Worm (Caenorhabditis elegans): ENCODE measurements around the gene srh-255.

The srh-255 gene

ce11 chrV:17044500-17044899, 20.3 kb upstream of the srh-255 start, which contains the start of gene F28B1.2:
Gene F28B1.2 (plus strand): TSS chrV:17044800.
- TF ChIP-seq ceh-19 (GFP tag; optimal IDR thresholded peaks at IDR 0.05) = no peak
- TF ChIP-seq F13H6.1 (tag; optimal IDR thresholded peaks at IDR 0.05) = no peak
- no peak for TF ChIP-seq rnt-1 (tag; optimal IDR thresholded peaks at IDR 0.05)
- no peak for TF ChIP-seq elt-2 (tag; optimal IDR thresholded peaks at IDR 0.05)
- no peak for TF ChIP-seq pha-4 (tag; optimal IDR thresholded peaks at IDR 0.05)
- TF ChIP-seq sox-2 (GFP tag; IDR thresholded peaks at IDR 0.05) = no peak
- no peak for TF ChIP-seq nfya-1 (tag; optimal IDR thresholded peaks at IDR 0.05)
- TF ChIP-seq ceh-2 (tag; optimal IDR thresholded peaks at IDR 0.05) = no peak

DNA sequence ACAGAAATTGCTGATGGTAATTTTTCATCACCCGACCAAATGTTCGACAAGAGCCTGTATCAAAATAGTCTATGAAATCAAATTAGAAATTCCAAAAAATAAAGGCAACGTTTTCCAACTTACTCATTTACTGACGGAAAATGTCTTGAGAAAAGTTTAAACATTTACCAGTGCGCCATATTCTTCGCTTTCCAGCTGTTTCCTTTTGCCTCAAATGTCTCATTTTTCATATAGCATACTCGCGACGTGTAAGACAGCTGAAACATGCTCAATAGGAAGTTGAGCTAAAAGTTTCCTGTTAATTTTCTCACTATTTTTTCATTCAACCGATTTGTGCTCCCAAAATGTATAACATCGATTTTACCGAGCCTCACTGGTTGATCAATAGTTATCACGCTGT, 4.8 kb upstream of the srh-255 start, which contains the start of gene sri-66:
sri-66 (plus strand) TSS at position 301 of the 400 bp plus-strand sequence.
- no peak for TF ChIP-seq npax-4 (tag; optimal IDR thresholded peaks at IDR 0.05)
- no peak for TF ChIP-seq lim-6 (tag; optimal IDR thresholded peaks at IDR 0.05)
- no peak for TF ChIP-seq ref-2 (tag; optimal IDR thresholded peaks at IDR 0.05)
- TF ChIP-seq nhr-232 (tag; optimal IDR thresholded peaks at IDR 0.05) = no peak
- TF ChIP-seq pax-1 (tag; optimal IDR thresholded peaks at IDR 0.05) = no peak

DNA sequence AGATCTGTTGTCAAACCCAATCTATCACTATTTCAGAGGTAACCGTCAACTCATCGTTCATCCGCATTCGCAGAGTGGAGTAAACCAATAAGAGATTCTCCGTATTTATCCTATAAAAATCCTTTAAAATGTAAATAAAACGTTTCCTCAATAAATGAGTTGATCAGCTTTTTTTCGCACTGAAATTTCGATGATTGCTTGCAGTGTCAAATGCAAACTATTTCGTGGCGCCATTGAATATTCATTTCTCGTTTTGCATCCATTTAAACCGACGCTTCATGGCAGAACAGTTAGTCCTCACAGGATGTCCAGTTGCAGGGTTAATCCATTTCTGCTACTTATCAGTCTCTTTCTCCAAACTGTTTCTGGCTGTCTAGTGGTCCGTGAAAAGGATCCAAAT, 3.2 kb upstream of the srh-255 start, which contains the start of gene F28B1.9:
F28B1.9 (plus strand) TSS at position 301 of the 400 bp plus-strand sequence.
- TF ChIP-seq nfya-1 (tag; optimal IDR thresholded peaks at IDR 0.05) = no peak
- no peak for TF ChIP-seq F13H6.1 (tag; optimal IDR thresholded peaks at IDR 0.05)
- no peak for TF ChIP-seq ceh-6 (GFP tag; optimal IDR thresholded peaks at IDR 0.05)
- TF ChIP-seq madf-2 (tag; optimal IDR thresholded peaks at IDR 0.05) = no peak
- no peak for TF ChIP-seq ceh-2 (tag; optimal IDR thresholded peaks at IDR 0.05)
- no peak for TF ChIP-seq unc-42 (tag; optimal IDR thresholded peaks at IDR 0.05)
- TF ChIP-seq lim-6 (tag; optimal IDR thresholded peaks at IDR 0.05) = no peak
- no peak for TF ChIP-seq unc-3 (GFP tag; conservative IDR thresholded peaks at IDR 0.05)
- no peak for TF ChIP-seq unc-3 (tag; optimal IDR thresholded peaks at IDR 0.05)

ce11 chrV:17066634-17067033, 1.9 kb downstream of the srh-255 start:
- no peak for TF ChIP-seq hlh-6 (tag; optimal IDR thresholded peaks at IDR 0.05)
- TF ChIP-seq mec-3 (tag; optimal IDR thresholded peaks at IDR 0.05; ENCODE audit: borderline replicate concordance) = no peak
- no peak for TF ChIP-seq madf-2 (tag; optimal IDR thresholded peaks at IDR 0.05)
- TF ChIP-seq hlh-8 (tag; optimal IDR thresholded peaks at IDR 0.05) = no peak

- no peak for TF ChIP-seq sox-4 (tag; optimal IDR thresholded peaks at IDR 0.05)
- TF ChIP-seq C38D4.7 (GFP tag; optimal IDR thresholded peaks at IDR 0.05) = no peak
These were observed 4.1 kb downstream of the srh-255 start, which contains the start of gene T05E12.8 for ce11 chrV:17068839-17069238. Gene T05E12.8 (plus strand): TSS chrV:17069139.

DNA sequence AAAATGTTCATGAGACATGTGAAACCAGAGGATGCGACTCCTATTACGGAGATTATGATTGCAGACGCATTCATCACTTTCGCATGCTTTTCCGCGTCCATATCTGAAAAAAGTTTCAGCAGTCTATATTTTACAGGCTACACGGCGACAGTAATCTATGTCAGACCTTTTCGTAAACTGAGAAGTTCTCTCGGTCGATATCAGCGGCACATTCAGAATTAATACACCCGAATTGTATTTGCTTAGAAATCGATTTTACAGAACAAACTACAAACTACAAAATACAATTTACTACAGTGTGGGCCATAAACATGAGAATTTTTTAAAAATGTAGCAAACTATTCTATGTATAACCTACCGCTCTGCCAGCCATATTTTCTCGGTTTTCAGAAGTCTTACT, 6.8 kb downstream of the srh-255 start, which contains the start of gene srbc-14:
srbc-14 (minus strand) TSS at position 101 of the 400 bp plus-strand sequence.
- TF ChIP-seq lin-11 (tag; optimal IDR thresholded peaks at IDR 0.05) = no peak
- TF ChIP-seq ceh-24 (tag; optimal IDR thresholded peaks at IDR 0.05) = no peak
- no peak for TF ChIP-seq C08G9.2 (tag; optimal IDR thresholded peaks at IDR 0.05)
- no peak for TF ChIP-seq ceh-34 (tag; optimal IDR thresholded peaks at IDR 0.05)
- no peak for TF ChIP-seq K02D7.2 (tag; optimal IDR thresholded peaks at IDR 0.05)
- TF ChIP-seq elt-4 (tag; optimal IDR thresholded peaks at IDR 0.05) = no peak
- no peak for TF ChIP-seq fkh-6 (tag; optimal IDR thresholded peaks at IDR 0.05)
- no peak for TF ChIP-seq hlh-13 (GFP tag; optimal IDR thresholded peaks at IDR 0.05)
- TF ChIP-seq hlh-8 (tag; optimal IDR thresholded peaks at IDR 0.05) = no peak
- no peak for TF ChIP-seq pqm-1 (tag; optimal IDR thresholded peaks at IDR 0.05)
- no peak for TF ChIP-seq pag-3 (tag; optimal IDR thresholded peaks at IDR 0.05; ENCODE audit: borderline replicate concordance)
- TF ChIP-seq ceh-14 (tag; optimal IDR thresholded peaks at IDR 0.05) = no peak
- TF ChIP-seq ceh-2 (tag; optimal IDR thresholded peaks at IDR 0.05) = no peak
- no peak for TF ChIP-seq ceh-45 (GFP tag; IDR thresholded peaks at IDR 0.05)
- TF ChIP-seq rnt-1 (tag; optimal IDR thresholded peaks at IDR 0.05) = no peak
- no peak for TF ChIP-seq gmeb-2 (tag; optimal IDR thresholded peaks at IDR 0.05)
- TF ChIP-seq ceh-31 (tag; optimal IDR thresholded peaks at IDR 0.05) = no peak
